Fruit fly (Drosophila melanogaster) whole organism, wandering third instar larva: ENCODE measurements around the gene Mekk1.

Experiments used
- CG9705 ChIP-seq: fragments of 200-800 bp; sonication (Bioruptor generic); optimal IDR thresholded peaks from 2 replicates; lab custom pipeline; 2018; ENCODE audit warnings: missing biosample characterization, mild to moderate bottlenecking, missing genetic modification characterization
- CrebA ChIP-seq: fragments of 200-800 bp; sonication (Bioruptor generic); optimal IDR thresholded peaks from 2 replicates; lab custom pipeline; 2016; ENCODE audit warnings: missing biosample characterization, mild to moderate bottlenecking, missing genetic modification characterization, borderline replicate concordance
- HLH106 ChIP-seq: fragments of 200-800 bp; optimal IDR thresholded peaks from 3 replicates; lab custom pipeline; 2019; ENCODE audit warnings: missing biosample characterization, mild to moderate bottlenecking, missing genetic modification characterization, moderate library complexity
- Hnf4 ChIP-seq: fragments of 200-800 bp; sonication (Bioruptor generic); optimal IDR thresholded peaks from 2 replicates; lab custom pipeline; 2016; ENCODE audit warnings: missing biosample characterization, mild to moderate bottlenecking, missing genetic modification characterization
- Hr78 ChIP-seq: fragments of >200 bp; optimal IDR thresholded peaks from 2 replicates; lab custom pipeline; 2017; ENCODE audit warnings: missing biosample characterization, missing genetic modification characterization
- dl ChIP-seq, 2 experiments: fragments of 175-275, 200-275 bp in 1 of 2; fragments of 200-275 bp in 1 of 2; sonication (Bioruptor generic); optimal IDR thresholded peaks; lab custom pipeline; 2018; ENCODE audit warnings: mild to moderate bottlenecking in 2 of 2, missing biosample characterization in 2 of 2, missing genetic modification characterization in 2 of 2, moderate library complexity in 2 of 2; ENCODE audit not compliant: partially characterized antibody in 2 of 2, insufficient read depth in 1 of 2
- h ChIP-seq: fragments of 200-800 bp; sonication (Bioruptor generic); optimal IDR thresholded peaks from 3 replicates; lab custom pipeline; 2016; ENCODE audit warnings: missing biosample characterization, mild to moderate bottlenecking, missing genetic modification characterization
- jim ChIP-seq: fragments of 175-275, 200-325 bp; sonication (Bioruptor generic); optimal IDR thresholded peaks from 2 replicates; lab custom pipeline; 2016; ENCODE audit warnings: missing biosample characterization, mild to moderate bottlenecking, missing genetic modification characterization
- pan ChIP-seq: fragments of >200 bp; optimal IDR thresholded peaks from 2 replicates; lab custom pipeline; 2017
- usp ChIP-seq: fragments of >200 bp; optimal IDR thresholded peaks from 2 replicates; lab custom pipeline; 2017; ENCODE audit warnings: missing biosample characterization, missing genetic modification characterization

dm6 chr3R:18732381-18732780, 11.0 kb downstream of the Mekk1 start, which contains the start of gene CG14302:
- TF ChIP-seq HLH106 (tag; lab: Kevin White, UChicago) (no peak), CrebA (GFP tag; lab: Kevin White, UChicago) (no peak), h (GFP tag; lab: Kevin White, UChicago) (no peak), Hnf4 (GFP tag; lab: Kevin White, UChicago) (no peak), pan (lab: Kevin White, UChicago) (no peak), jim (GFP tag; lab: Kevin White, UChicago) (no peak), Hr78 (GFP tag; lab: Kevin White, UChicago) (no peak), dl (GFP tag; optimal IDR thresholded peaks at IDR 0.05; lab: Kevin White, UChicago; ENCODE audit: insufficient read depth in 1 of 2, partially characterized antibody in 2 of 2) (no peak), usp (GFP tag; lab: Kevin White, UChicago) (no peak), CG9705 (GFP tag; lab: Kevin White, UChicago) (no peak)
